Worm (Caenorhabditis elegans) whole organism, L4 larva: ENCODE data around the gene srx-86.

Source experiments
- D1046.2 ChIP-seq: fragments of 200-800 bp; sonication (Bioruptor generic); IDR thresholded peaks from 2 replicates; pipeline ENCODE4 v1.3.6; 2022; ENCODE audit warnings: missing genetic modification characterization, missing compliant biosample characterization
- F10B5.3 ChIP-seq: sonication (generic microtip); optimal IDR thresholded peaks from 2 replicates; lab custom pipeline; 2016; ENCODE audit warnings: mild to moderate bottlenecking, missing genetic modification characterization, missing compliant biosample characterization
- F37D6.2 ChIP-seq: sonication (generic microtip); optimal IDR thresholded peaks from 2 replicates; lab custom pipeline; 2016; ENCODE audit warnings: mild to moderate bottlenecking, missing genetic modification characterization, missing compliant biosample characterization
- Y48G9A.11 ChIP-seq: fragments of 200-800 bp; sonication (Bioruptor generic); IDR thresholded peaks from 2 replicates; pipeline ENCODE4 v1.3.6; 2022; ENCODE audit warnings: missing genetic modification reagents, missing genetic modification characterization, missing compliant biosample characterization
- aly-2 ChIP-seq: sonication (generic microtip); optimal IDR thresholded peaks from 2 replicates; lab custom pipeline; 2018; ENCODE audit warnings: missing biosample characterization, missing genetic modification characterization
- ama-1 ChIP-seq: fragments of 150-350 bp; optimal IDR thresholded peaks from 2 replicates; lab custom pipeline; 2014; ENCODE audit warnings: inconsistent platforms, mixed read lengths
- attf-4 ChIP-seq: sonication (generic microtip); optimal IDR thresholded peaks from 3 replicates; lab custom pipeline; 2017; ENCODE audit warnings: missing biosample characterization, missing genetic modification characterization
- ceh-28 ChIP-seq: fragments of 150-350 bp; optimal IDR thresholded peaks from 2 replicates; lab custom pipeline; 2014; ENCODE audit warnings: missing biosample characterization, missing genetic modification reagents, missing genetic modification characterization
- ceh-32 ChIP-seq: sonication (generic microtip); optimal IDR thresholded peaks from 2 replicates; lab custom pipeline; 2016; ENCODE audit warnings: mild to moderate bottlenecking, missing genetic modification characterization, missing compliant biosample characterization; ENCODE audit not compliant: poor library complexity
- ceh-44 ChIP-seq: fragments of 200-800 bp; sonication (Bioruptor generic); IDR thresholded peaks from 2 replicates; pipeline ENCODE4 v1.3.6; 2022; ENCODE audit warnings: missing genetic modification reagents, missing genetic modification characterization, missing compliant biosample characterization
- ces-1 ChIP-seq: fragments of 150-350 bp; sonication (generic microtip); optimal IDR thresholded peaks from 4 replicates; lab custom pipeline; 2014; ENCODE audit warnings: missing biosample characterization, missing genetic modification reagents, missing genetic modification characterization
- ctbp-1 ChIP-seq: fragments of 200-800 bp; sonication (Bioruptor generic); IDR thresholded peaks from 2 replicates; pipeline ENCODE4 v1.3.6; 2022; ENCODE audit warnings: missing genetic modification reagents, missing genetic modification characterization, missing compliant biosample characterization
- daf-8 ChIP-seq: fragments of 200-800 bp; sonication (Bioruptor generic); IDR thresholded peaks from 2 replicates; pipeline ENCODE4 v1.3.6; 2022; ENCODE audit warnings: missing genetic modification characterization, missing compliant biosample characterization
- dmd-8 ChIP-seq: fragments of 200-800 bp; sonication (Bioruptor generic); IDR thresholded peaks from 2 replicates; pipeline ENCODE4 v1.3.6; 2022; ENCODE audit warnings: missing genetic modification characterization, missing compliant biosample characterization
- dmd-9 ChIP-seq: fragments of 200-800 bp; sonication (Bioruptor generic); IDR thresholded peaks from 2 replicates; pipeline ENCODE4 v1.3.6; 2022; ENCODE audit warnings: missing genetic modification reagents, missing genetic modification characterization, missing compliant biosample characterization
- dpl-1 ChIP-seq: fragments of 150-350 bp; optimal IDR thresholded peaks from 2 replicates; lab custom pipeline; 2014; ENCODE audit warnings: missing biosample characterization, missing genetic modification reagents, missing genetic modification characterization
- dve-1 ChIP-seq: sonication (generic microtip); optimal IDR thresholded peaks from 2 replicates; lab custom pipeline; 2017; ENCODE audit warnings: antibody characterized with exemption, mild to moderate bottlenecking, missing genetic modification characterization, missing compliant biosample characterization; ENCODE audit not compliant: insufficient read depth
- fkh-10 ChIP-seq: fragments of 150-350 bp; optimal IDR thresholded peaks from 2 replicates; lab custom pipeline; 2014; ENCODE audit warnings: missing biosample characterization, missing genetic modification reagents, missing genetic modification characterization
- gei-8 ChIP-seq: fragments of 200-800 bp; sonication (Bioruptor generic); optimal IDR thresholded peaks from 2 replicates; lab custom pipeline; 2018; ENCODE audit warnings: mild to moderate bottlenecking, missing genetic modification characterization, missing compliant biosample characterization
- hif-1 ChIP-seq, 2 experiments: sonication (generic microtip); optimal IDR thresholded peaks; 2 replicates each; lab custom pipeline; 2016 to 2017; ENCODE audit warnings: missing compliant biosample characterization in 2 of 2, missing genetic modification characterization in 2 of 2, missing genetic modification reagents in 2 of 2, missing genotype in 2 of 2, mild to moderate bottlenecking in 1 of 2
- hlh-11 ChIP-seq: fragments of 200-800 bp; sonication (Bioruptor generic); optimal IDR thresholded peaks from 2 replicates; lab custom pipeline; 2018; ENCODE audit warnings: mild to moderate bottlenecking, missing genetic modification characterization, missing compliant biosample characterization
- hlh-30 ChIP-seq: sonication (generic microtip); optimal IDR thresholded peaks from 2 replicates; lab custom pipeline; 2017; ENCODE audit warnings: antibody characterized with exemption, mild to moderate bottlenecking, missing genetic modification characterization, missing compliant biosample characterization; ENCODE audit not compliant: insufficient read depth
- hmg-1.1 ChIP-seq: fragments of 200-800 bp; sonication (Bioruptor generic); IDR thresholded peaks from 2 replicates; pipeline ENCODE4 v1.3.6; 2022; ENCODE audit warnings: missing genetic modification reagents, missing genetic modification characterization, missing compliant biosample characterization
- jun-1 ChIP-seq: fragments of 150-350 bp; optimal IDR thresholded peaks from 2 replicates; lab custom pipeline; 2014; ENCODE audit warnings: missing biosample characterization, missing genetic modification reagents, missing genetic modification characterization
- lin-1 ChIP-seq: fragments of 200-800 bp; sonication (Bioruptor generic); IDR thresholded peaks from 2 replicates; pipeline ENCODE4 v1.3.6; 2022; ENCODE audit warnings: missing genetic modification reagents, missing genetic modification characterization, missing compliant biosample characterization
- lin-29 ChIP-seq: fragments of 200-800 bp; sonication (Bioruptor generic); IDR thresholded peaks from 2 replicates; pipeline ENCODE4 v1.3.6; 2022; ENCODE audit warnings: missing genetic modification reagents, missing genetic modification characterization, missing compliant biosample characterization
- lin-38 ChIP-seq: fragments of 200-800 bp; sonication (Bioruptor generic); IDR thresholded peaks from 2 replicates; pipeline ENCODE4 v1.3.6; 2022; ENCODE audit warnings: missing genetic modification reagents, missing genetic modification characterization, missing compliant biosample characterization
- lin-39 ChIP-seq: fragments of 150-350 bp; optimal IDR thresholded peaks from 2 replicates; lab custom pipeline; 2014; ENCODE audit warnings: missing biosample characterization, missing genetic modification reagents, missing genetic modification characterization
- lir-3 ChIP-seq: sonication (generic microtip); optimal IDR thresholded peaks from 2 replicates; lab custom pipeline; 2016; ENCODE audit warnings: mild to moderate bottlenecking, missing genetic modification characterization, missing compliant biosample characterization
- madf-9 ChIP-seq: fragments of 200-800 bp; sonication (Bioruptor generic); conservative IDR thresholded peaks from 2 replicates; pipeline ENCODE4 v1.3.6; 2022; ENCODE audit warnings: missing genetic modification reagents, missing genetic modification characterization, missing compliant biosample characterization
- mdt-29 ChIP-seq: fragments of 200-800 bp; sonication (Bioruptor generic); IDR thresholded peaks from 2 replicates; pipeline ENCODE4 v1.3.6; 2022; ENCODE audit warnings: missing genetic modification reagents, missing genetic modification characterization, missing compliant biosample characterization
- mep-1 ChIP-seq: fragments of 150-350 bp; sonication (generic microtip); optimal IDR thresholded peaks from 3 replicates; lab custom pipeline; 2014; ENCODE audit warnings: missing biosample characterization, missing genetic modification characterization
- mxl-3 ChIP-seq: fragments of 200-800 bp; sonication (Bioruptor generic); optimal IDR thresholded peaks from 2 replicates; lab custom pipeline; 2018; ENCODE audit warnings: mild to moderate bottlenecking, missing genetic modification characterization, missing compliant biosample characterization
- nhr-102 ChIP-seq: sonication (generic microtip); optimal IDR thresholded peaks from 2 replicates; lab custom pipeline; 2016; ENCODE audit warnings: mild to moderate bottlenecking, missing genetic modification characterization, moderate library complexity, missing compliant biosample characterization
- nhr-111 ChIP-seq: fragments of 200-800 bp; sonication (Bioruptor generic); optimal IDR thresholded peaks from 2 replicates; lab custom pipeline; 2018; ENCODE audit warnings: mild to moderate bottlenecking, missing genetic modification characterization, missing compliant biosample characterization
- nhr-25 ChIP-seq: sonication (generic microtip); optimal IDR thresholded peaks from 2 replicates; lab custom pipeline; 2017; ENCODE audit warnings: missing genetic modification characterization, mild to moderate bottlenecking, missing compliant biosample characterization, antibody characterized with exemption, moderate library complexity, borderline replicate concordance; ENCODE audit not compliant: insufficient read depth
- nhr-28 ChIP-seq: fragments of 150-350 bp; optimal IDR thresholded peaks from 2 replicates; lab custom pipeline; 2014; ENCODE audit warnings: missing biosample characterization, missing genetic modification characterization
- nhr-41 ChIP-seq: fragments of 200-800 bp; sonication (Bioruptor generic); IDR thresholded peaks from 2 replicates; pipeline ENCODE4 v1.3.6; 2022; ENCODE audit warnings: missing genetic modification reagents, missing genetic modification characterization, missing compliant biosample characterization
- nhr-42 ChIP-seq: fragments of 200-800 bp; sonication (Bioruptor generic); IDR thresholded peaks from 2 replicates; pipeline ENCODE4 v1.3.6; 2022; ENCODE audit warnings: missing genetic modification characterization, missing compliant biosample characterization
- pha-4 ChIP-seq, 2 experiments: fragments of 150-350 bp in 1 of 2; fragments of 200-800 bp in 1 of 2; sonication (Bioruptor generic) in 1 of 2; IDR thresholded peaks in 1 of 2; optimal IDR thresholded peaks in 1 of 2; 2 replicates each; pipeline versions ENCODE4 v1.3.6 to Lab custom; 2014 to 2022; ENCODE audit warnings: missing genetic modification characterization in 2 of 2, missing genetic modification reagents in 2 of 2, missing biosample characterization in 1 of 2, missing compliant biosample characterization in 1 of 2
- rbr-2 ChIP-seq: sonication (generic microtip); optimal IDR thresholded peaks from 2 replicates; lab custom pipeline; 2016; ENCODE audit warnings: missing genotype, missing genetic modification characterization, missing compliant biosample characterization
- saeg-2 ChIP-seq: fragments of 200-800 bp; sonication (Bioruptor generic); IDR thresholded peaks from 2 replicates; pipeline ENCODE4 v1.3.6; 2022; ENCODE audit warnings: missing genetic modification reagents, missing genetic modification characterization, missing compliant biosample characterization
- set-16 ChIP-seq: fragments of 200-800 bp; sonication (Bioruptor generic); IDR thresholded peaks from 2 replicates; pipeline ENCODE4 v1.3.6; 2022; ENCODE audit warnings: missing genetic modification reagents, missing genetic modification characterization, missing compliant biosample characterization
- skn-1 ChIP-seq: fragments of 150-350 bp; optimal IDR thresholded peaks from 2 replicates; lab custom pipeline; 2014; ENCODE audit warnings: missing biosample characterization, missing genetic modification characterization
- snpc-1.2 ChIP-seq: fragments of 200-800 bp; sonication (Bioruptor generic); IDR thresholded peaks from 2 replicates; pipeline ENCODE4 v1.3.6; 2022; ENCODE audit warnings: missing genetic modification reagents, missing genetic modification characterization, missing compliant biosample characterization
- snpc-4 ChIP-seq: fragments of 150-350 bp; optimal IDR thresholded peaks from 2 replicates; lab custom pipeline; 2014; ENCODE audit warnings: missing biosample characterization, missing genetic modification characterization
- spr-3 ChIP-seq: fragments of 200-800 bp; sonication (Bioruptor generic); optimal IDR thresholded peaks from 2 replicates; lab custom pipeline; 2018; ENCODE audit warnings: mild to moderate bottlenecking, missing genetic modification characterization, missing compliant biosample characterization
- unc-39 ChIP-seq: sonication (generic microtip); optimal IDR thresholded peaks from 2 replicates; lab custom pipeline; 2017; ENCODE audit warnings: missing biosample characterization, missing genetic modification characterization
- unc-62 ChIP-seq, 3 experiments: fragments of 150-350 bp in 1 of 3; sonication (generic microtip); optimal IDR thresholded peaks in 2 of 3; peaks in 1 of 3; 1 replicate in 1 of 3; 2 replicates in 2 of 3; lab custom pipeline; 2014 to 2017; ENCODE audit warnings: missing biosample characterization in 3 of 3, missing genetic modification characterization in 3 of 3, missing genetic modification reagents in 3 of 3, missing genotype in 1 of 3
- zag-1 ChIP-seq: fragments of 150-350 bp; optimal IDR thresholded peaks from 2 replicates; lab custom pipeline; 2014; ENCODE audit warnings: missing biosample characterization, missing genetic modification characterization

Gene srx-86

DNA sequence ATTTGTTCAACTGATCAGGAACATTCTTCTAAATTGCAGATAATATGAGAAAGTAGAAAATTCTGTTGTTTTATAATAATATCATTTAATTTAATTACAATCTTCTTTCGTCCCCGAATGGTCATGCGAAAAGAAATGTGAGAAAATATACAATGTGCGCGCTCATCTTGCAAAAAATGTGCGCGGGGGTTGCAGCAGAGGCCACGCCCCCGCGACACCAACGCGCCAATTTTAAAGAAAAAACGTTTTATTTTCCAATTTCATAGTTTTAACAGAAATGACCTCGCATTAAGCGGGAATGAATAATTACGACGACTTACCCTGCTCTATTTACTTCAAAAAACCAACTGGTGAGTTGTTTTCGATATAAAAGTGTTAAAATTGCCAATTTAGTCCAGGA, 47.7 kb downstream of the srx-86 start, which contains the start of gene sas-5 (continued):
- TF ChIP-seq nhr-41 (GFP tag; lab: Robert Waterston, UW) = no peak
- peak; percentile 8 for TF ChIP-seq nhr-28 (tag; lab: Kevin White, UChicago)
- TF ChIP-seq lir-3 = no peak
- TF ChIP-seq skn-1 (tag; lab: Kevin White, UChicago) = no peak
- TF ChIP-seq dve-1 = peak; percentile 58
- peak; percentile 37; the same call in 1 of the 2 replicates for TF ChIP-seq snpc-1.2
- TF ChIP-seq F10B5.3 (tag; lab: Kevin White, UChicago) = peak; percentile 22
- no peak for TF ChIP-seq unc-39 (tag; lab: Kevin White, UChicago)
- TF ChIP-seq attf-4 (tag; lab: Kevin White, UChicago) = no peak
- TF ChIP-seq Y48G9A.11 = no peak
- no peak for TF ChIP-seq spr-3
- no peak for TF ChIP-seq daf-8 (GFP tag; lab: Robert Waterston, UW)
- no peak for TF ChIP-seq saeg-2 (GFP tag; lab: Robert Waterston, UW)
- TF ChIP-seq set-16 (GFP tag; lab: Robert Waterston, UW) = no peak
- peak; percentile 34 for TF ChIP-seq ces-1 (GFP tag; lab: Kevin White, UChicago)
- TF ChIP-seq hif-1 (tag; optimal IDR thresholded peaks at IDR 0.05; lab: Kevin White, UChicago) = peak in 1 of 2 experiments; percentile 54
- TF ChIP-seq dmd-8 (GFP tag; lab: Robert Waterston, UW) = no peak
- TF ChIP-seq lin-1 (GFP tag; lab: Robert Waterston, UW) = no peak
- peak; percentile 93 for TF ChIP-seq dpl-1 (GFP tag; lab: Kevin White, UChicago)
- TF ChIP-seq rbr-2 (tag; lab: Kevin White, UChicago) = peak; percentile 44
- TF ChIP-seq lin-39 = no peak
- no peak for TF ChIP-seq lin-29 (GFP tag; lab: Robert Waterston, UW)
- peak; percentile 81 for TF ChIP-seq lin-38 (GFP tag; lab: Robert Waterston, UW)
- no peak for TF ChIP-seq ceh-44 (GFP tag; lab: Robert Waterston, UW)
- TF ChIP-seq nhr-42 (GFP tag; lab: Robert Waterston, UW) = 0 out of 2 replicates have a peak, but pooled peaks have one; percentile 11
- no peak for TF ChIP-seq D1046.2 (GFP tag; lab: Robert Waterston, UW)
- TF ChIP-seq ctbp-1 (GFP tag; lab: Robert Waterston, UW) = no peak
- no peak for TF ChIP-seq aly-2 (tag; lab: Kevin White, UChicago)
- no peak for TF ChIP-seq snpc-4 (tag; lab: Kevin White, UChicago)
- TF ChIP-seq pha-4 (GFP tag; IDR thresholded peaks at IDR 0.05; lab: Robert Waterston, UW) = no peak
- TF ChIP-seq pha-4 (tag; optimal IDR thresholded peaks at IDR 0.05; lab: Kevin White, UChicago) = no peak
- TF ChIP-seq nhr-102 = peak; percentile 52
- TF ChIP-seq hlh-11 = peak; percentile 64
- peak; percentile 79 for TF ChIP-seq hmg-1.1
- TF ChIP-seq ama-1 = no peak
- TF ChIP-seq hlh-30 (tag; lab: Kevin White, UChicago) = peak; percentile 72
- no peak for TF ChIP-seq madf-9
- no peak for TF ChIP-seq dmd-9 (GFP tag; lab: Robert Waterston, UW)
- TF ChIP-seq mdt-29 (GFP tag; lab: Robert Waterston, UW) = no peak
- no peak for TF ChIP-seq nhr-25 (tag; lab: Kevin White, UChicago)
- TF ChIP-seq fkh-10 (GFP tag; lab: Kevin White, UChicago) = no peak
- no peak for TF ChIP-seq mxl-3 (GFP tag; lab: Kevin White, UChicago)
- TF ChIP-seq zag-1 (tag; lab: Kevin White, UChicago) = no peak
- no peak for TF ChIP-seq nhr-111 (GFP tag; lab: Kevin White, UChicago)
- TF ChIP-seq mep-1 (tag; lab: Kevin White, UChicago) = peak; percentile 74
- no peak for TF ChIP-seq ceh-28
- TF ChIP-seq F37D6.2 (tag; lab: Kevin White, UChicago) = no peak
- no peak for TF ChIP-seq unc-62 (GFP tag; optimal IDR thresholded peaks at IDR 0.05 in 1 of 2; lab: Kevin White, UChicago)
- no peak for TF ChIP-seq unc-62 (tag; optimal IDR thresholded peaks at IDR 0.05; lab: Kevin White, UChicago)
- no peak for TF ChIP-seq jun-1 (tag; lab: Kevin White, UChicago)
- TF ChIP-seq ceh-32 (tag; lab: Kevin White, UChicago) = no peak
- TF ChIP-seq gei-8 = no peak
